Worm (Caenorhabditis elegans): ENCODE data around the gene clec-160.

Gene clec-160

DNA sequence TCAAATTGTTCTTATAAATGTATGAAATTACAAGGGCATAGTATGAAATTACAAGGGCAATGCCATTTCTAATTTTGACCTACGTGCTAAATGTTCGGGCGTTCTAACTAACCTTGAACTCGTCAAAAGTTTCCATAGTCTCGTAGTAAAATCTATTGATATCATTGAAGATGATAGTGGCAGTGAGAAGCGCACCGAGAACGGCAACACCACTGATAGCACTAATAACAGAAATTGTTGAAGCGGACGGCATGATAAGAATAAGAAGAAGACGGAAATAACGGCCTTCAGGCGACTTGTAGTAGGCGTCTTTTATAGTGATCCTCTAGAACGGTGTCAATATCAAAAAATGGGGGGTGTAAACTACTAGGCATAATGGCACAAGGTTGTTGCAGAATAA lies 12.4 kb downstream of the clec-160 start, which contains the start of gene col-91:
Gene col-91 (minus strand): TSS at position 288 of the 400 bp plus-strand sequence.
- no peak for TF ChIP-seq fkh-6 (tag; optimal IDR thresholded peaks at IDR 0.05)
- TF ChIP-seq hlh-8 (tag; optimal IDR thresholded peaks at IDR 0.05): no peak
- no peak for TF ChIP-seq K02D7.2 (tag; optimal IDR thresholded peaks at IDR 0.05)
- TF ChIP-seq nhr-11 (tag; optimal IDR thresholded peaks at IDR 0.05): no peak
- no peak for TF ChIP-seq odd-2 (tag; optimal IDR thresholded peaks at IDR 0.05)
- TF ChIP-seq madf-2 (tag; optimal IDR thresholded peaks at IDR 0.05): no peak
- no peak for TF ChIP-seq nhr-232 (tag; optimal IDR thresholded peaks at IDR 0.05)
- TF ChIP-seq C38D4.7 (GFP tag; optimal IDR thresholded peaks at IDR 0.05): no peak
- TF ChIP-seq dmd-4 (tag; optimal IDR thresholded peaks at IDR 0.05; ENCODE audit: borderline replicate concordance): no peak
- no peak for TF ChIP-seq pag-3 (tag; optimal IDR thresholded peaks at IDR 0.05; ENCODE audit: borderline replicate concordance)
- no peak for TF ChIP-seq sdc-2 (tag; optimal IDR thresholded peaks at IDR 0.05)
- no peak for TF ChIP-seq eyg-1 (tag; optimal IDR thresholded peaks at IDR 0.05)
- no peak for TF ChIP-seq ceh-30 (tag; optimal IDR thresholded peaks at IDR 0.05)
- TF ChIP-seq npax-4 (tag; optimal IDR thresholded peaks at IDR 0.05): no peak
- TF ChIP-seq hlh-30 (tag; optimal IDR thresholded peaks at IDR 0.05; ENCODE audit: insufficient read depth): no peak

DNA sequence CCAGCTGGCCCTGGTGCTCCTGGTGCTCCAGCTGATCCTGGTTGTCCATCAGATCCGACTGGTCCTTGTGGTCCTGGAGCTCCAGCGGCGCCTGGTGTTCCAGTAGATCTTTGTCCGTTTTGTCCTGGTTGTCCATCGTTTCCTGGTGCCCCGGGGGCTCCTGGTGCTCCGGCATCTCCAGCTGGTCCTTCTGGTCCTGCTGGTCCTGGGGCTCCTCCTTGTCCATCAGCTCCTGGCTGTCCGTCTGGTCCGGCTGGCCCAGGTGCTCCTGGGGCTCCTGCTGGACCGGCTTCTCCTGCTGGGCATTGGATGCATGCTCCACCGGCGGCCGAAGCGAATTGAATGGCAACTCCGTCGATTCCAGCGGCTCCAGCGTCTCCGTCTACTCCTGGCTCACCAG lies 13.2 kb downstream of the clec-160 start:
- TF ChIP-seq sdc-2 (tag; optimal IDR thresholded peaks at IDR 0.05) (peak; percentile 26), C38D4.7 (GFP tag; optimal IDR thresholded peaks at IDR 0.05) (no peak), elt-4 (tag; optimal IDR thresholded peaks at IDR 0.05) (peak; percentile 94), pha-2 (tag; optimal IDR thresholded peaks at IDR 0.05) (no peak), fkh-6 (tag; optimal IDR thresholded peaks at IDR 0.05) (peak; percentile 25), fax-1 (tag; optimal IDR thresholded peaks at IDR 0.05) (no peak), syd-9 (tag; optimal IDR thresholded peaks at IDR 0.05) (peak; percentile 29), hlh-6 (tag; optimal IDR thresholded peaks at IDR 0.05) (peak; percentile 21), ceh-9 (tag; optimal IDR thresholded peaks at IDR 0.05) (peak; percentile 17), npax-4 (tag; optimal IDR thresholded peaks at IDR 0.05) (no peak), ahr-1 (tag; optimal IDR thresholded peaks at IDR 0.05) (no peak), sox-4 (tag; optimal IDR thresholded peaks at IDR 0.05) (no peak), ref-2 (tag; optimal IDR thresholded peaks at IDR 0.05) (peak; percentile 28), ceh-6 (GFP tag; optimal IDR thresholded peaks at IDR 0.05) (no peak), odd-2 (tag; optimal IDR thresholded peaks at IDR 0.05) (no peak), ceh-34 (tag; optimal IDR thresholded peaks at IDR 0.05) (no peak), lim-6 (tag; optimal IDR thresholded peaks at IDR 0.05) (peak; percentile 14), nhr-232 (tag; optimal IDR thresholded peaks at IDR 0.05) (no peak)

DNA sequence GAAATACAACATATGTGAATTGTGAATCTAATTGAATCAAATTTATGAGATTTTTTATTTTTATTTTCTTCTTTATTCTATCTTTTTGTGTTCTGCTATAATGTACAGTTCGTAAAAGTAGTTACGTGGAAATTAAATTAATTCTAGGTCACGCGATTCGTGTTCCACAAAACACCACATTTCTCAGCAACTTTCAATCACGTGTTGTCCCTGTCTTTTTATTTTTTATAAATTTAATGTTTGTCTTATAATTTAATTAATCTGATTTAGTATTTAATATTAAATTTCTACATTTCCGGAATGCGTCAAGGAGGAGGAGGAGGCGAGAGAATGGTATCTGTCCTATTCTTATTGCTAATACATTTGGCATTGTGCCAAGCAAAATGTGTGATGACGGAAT lies 17.7 kb downstream of the clec-160 start, which contains the start of gene ncr-2:
Gene ncr-2 (plus strand): TSS at position 301 of the 400 bp plus-strand sequence.
- TF ChIP-seq hlh-15 (tag; optimal IDR thresholded peaks at IDR 0.05): no peak

DNA sequence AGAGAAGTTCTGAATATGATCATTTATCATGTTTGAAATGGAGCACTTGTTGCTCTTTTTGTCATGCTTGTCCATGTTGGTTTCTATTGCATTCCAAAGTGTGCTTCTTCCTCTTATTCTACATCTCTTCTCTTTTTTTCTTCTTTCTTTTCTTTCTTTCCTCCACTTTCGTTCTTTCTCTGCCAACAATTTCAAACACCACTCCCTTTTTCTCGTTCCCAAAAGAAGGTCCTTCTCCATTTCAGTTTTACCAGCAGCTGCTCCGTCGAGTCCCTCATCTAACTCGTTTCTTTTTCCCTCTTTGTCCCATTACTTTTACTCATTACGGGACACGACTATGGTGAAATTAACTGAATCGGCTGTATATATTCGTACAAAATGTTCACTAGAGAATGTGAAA lies 20.8 kb downstream of the clec-160 start, which contains the start of gene F09G8.5:
Gene F09G8.5 (plus strand): TSS at position 38 of the 400 bp plus-strand sequence.
- TF ChIP-seq ceh-6 (GFP tag; optimal IDR thresholded peaks at IDR 0.05): no peak
- TF ChIP-seq madf-2 (tag; optimal IDR thresholded peaks at IDR 0.05): no peak
- TF ChIP-seq odd-2 (tag; optimal IDR thresholded peaks at IDR 0.05): no peak
- no peak for TF ChIP-seq unc-86 (tag; optimal IDR thresholded peaks at IDR 0.05)
- no peak for TF ChIP-seq ahr-1 (tag; optimal IDR thresholded peaks at IDR 0.05)
- no peak for TF ChIP-seq nhr-11 (tag; optimal IDR thresholded peaks at IDR 0.05)
- no peak for TF ChIP-seq ceh-48 (tag; optimal IDR thresholded peaks at IDR 0.05)
- no peak for TF ChIP-seq ceh-14 (tag; optimal IDR thresholded peaks at IDR 0.05)

DNA sequence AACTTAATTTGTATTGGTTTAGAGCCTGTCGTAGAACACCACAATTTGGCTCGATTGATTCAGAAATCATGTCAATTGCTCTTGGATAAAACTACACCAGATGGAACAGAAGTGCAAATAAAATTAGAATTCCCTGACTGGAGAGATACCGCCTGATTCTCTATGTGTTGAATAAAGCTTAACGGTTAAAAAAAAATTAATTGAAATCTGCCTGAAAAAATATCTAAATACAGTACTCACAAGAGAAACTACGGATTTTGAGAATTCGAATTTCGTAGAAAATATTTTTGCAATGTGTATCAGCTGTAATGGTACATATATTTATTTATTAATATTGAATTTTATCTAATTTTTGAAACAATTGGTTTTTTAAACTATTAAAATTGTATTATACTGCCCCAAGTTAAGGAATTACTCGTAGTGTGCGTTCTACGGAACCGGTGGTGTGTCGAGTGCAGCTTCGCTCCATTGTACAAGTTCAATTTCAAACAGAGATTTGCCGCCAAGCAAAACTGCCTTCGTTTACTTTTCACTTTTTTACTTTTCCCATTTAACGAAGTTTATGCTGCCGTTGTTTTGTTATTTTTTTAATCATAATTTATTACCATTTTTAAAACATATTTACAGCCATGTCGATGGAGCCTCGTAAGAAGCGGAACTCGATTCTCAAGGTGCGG lies 25.6 kb downstream of the clec-160 start, which contains the start of gene knl-1:
Gene knl-1 (plus strand): TSS at position 626 of the 677 bp plus-strand sequence.
- TF ChIP-seq unc-3 (GFP tag; conservative IDR thresholded peaks at IDR 0.05) (no peak), unc-3 (tag; optimal IDR thresholded peaks at IDR 0.05) (peak; percentile 21), elt-4 (tag; optimal IDR thresholded peaks at IDR 0.05) (no peak), sox-2 (GFP tag; IDR thresholded peaks at IDR 0.05) (no peak), C38D4.7 (GFP tag; optimal IDR thresholded peaks at IDR 0.05) (peak; percentile 7), pag-3 (tag; optimal IDR thresholded peaks at IDR 0.05; ENCODE audit: borderline replicate concordance) (no peak), madf-2 (tag; optimal IDR thresholded peaks at IDR 0.05) (peak; percentile 20), unc-42 (tag; optimal IDR thresholded peaks at IDR 0.05) (no peak), fkh-10 (GFP tag; optimal IDR thresholded peaks at IDR 0.05) (no peak), ceh-24 (tag; optimal IDR thresholded peaks at IDR 0.05) (no peak), Y22D7AL.16 (tag; optimal IDR thresholded peaks at IDR 0.05) (no peak), ceh-9 (tag; optimal IDR thresholded peaks at IDR 0.05) (no peak), hlh-8 (tag; optimal IDR thresholded peaks at IDR 0.05) (peak; percentile 65), hlh-15 (tag; optimal IDR thresholded peaks at IDR 0.05) (no peak), pha-4 (tag; optimal IDR thresholded peaks at IDR 0.05) (no peak), hlh-30 (tag; optimal IDR thresholded peaks at IDR 0.05; ENCODE audit: insufficient read depth) (no peak), sox-4 (tag; optimal IDR thresholded peaks at IDR 0.05) (no peak), ama-1 (optimal IDR thresholded peaks at IDR 0.05) (no peak), nfya-1 (tag; optimal IDR thresholded peaks at IDR 0.05) (peak; percentile 33), che-1 (tag; optimal IDR thresholded peaks at IDR 0.05) (no peak), ets-4 (tag; optimal IDR thresholded peaks at IDR 0.05) (peak; percentile 65)
